Fruit fly (Drosophila melanogaster) whole organism, embryonic: ENCODE measurements around the gene Ugt303B2.

Experiments
- Atf-2 ChIP-seq: fragments of 200-800 bp; sonication (Bioruptor generic); optimal IDR thresholded peaks from 2 replicates; lab custom pipeline; 2016; ENCODE audit warnings: missing biosample characterization, missing genetic modification characterization
- CG10147 ChIP-seq: fragments of 200-800 bp; sonication (Bioruptor generic); optimal IDR thresholded peaks from 2 replicates; lab custom pipeline; 2019; ENCODE audit warnings: missing biosample characterization, mild to moderate bottlenecking, missing genetic modification characterization, moderate library complexity
- CG10209 ChIP-seq: fragments of 200-800 bp; sonication (Bioruptor generic); optimal IDR thresholded peaks from 3 replicates; lab custom pipeline; 2017; ENCODE audit warnings: missing biosample characterization, mild to moderate bottlenecking, missing genetic modification characterization, missing genetic modification reagents
- CG10543 ChIP-seq: fragments of 200-800 bp; sonication (Bioruptor generic); optimal IDR thresholded peaks from 3 replicates; lab custom pipeline; 2017; ENCODE audit warnings: missing biosample characterization, mild to moderate bottlenecking, missing genetic modification characterization, moderate library complexity
- CG11247 ChIP-seq: fragments of 200-800 bp; sonication (Bioruptor generic); IDR thresholded peaks from 2 replicates; pipeline ENCODE4 v1.3.6; 2022; ENCODE audit warnings: missing biosample characterization, missing genetic modification characterization
- CG11560 ChIP-seq: fragments of 200-800 bp; sonication (Bioruptor generic); IDR thresholded peaks from 3 replicates; pipeline ENCODE4 v1.3.6; 2022; ENCODE audit warnings: missing biosample characterization, missing genetic modification characterization
- CG12071 ChIP-seq: fragments of 200-800 bp; sonication (Bioruptor generic); optimal IDR thresholded peaks from 3 replicates; lab custom pipeline; 2018; ENCODE audit warnings: missing biosample characterization, mild to moderate bottlenecking, missing genetic modification characterization
- CG12659 ChIP-seq: fragments of 200-800 bp; sonication (Bioruptor generic); optimal IDR thresholded peaks from 3 replicates; lab custom pipeline; 2017; ENCODE audit warnings: mild to moderate bottlenecking, missing biosample characterization, missing genetic modification reagents, missing genetic modification characterization
- CG12769 ChIP-seq: fragments of 200-800 bp; sonication (Bioruptor generic); optimal IDR thresholded peaks from 2 replicates; lab custom pipeline; 2019; ENCODE audit warnings: missing biosample characterization, mild to moderate bottlenecking, missing genetic modification characterization, moderate library complexity
- CG14050 ChIP-seq: fragments of 200-800 bp; sonication (Bioruptor generic); IDR thresholded peaks from 3 replicates; pipeline ENCODE4 v1.3.6; 2022; ENCODE audit warnings: missing biosample characterization, missing genetic modification characterization
- CG14860 ChIP-seq: fragments of 200-800 bp; sonication (Bioruptor generic); IDR thresholded peaks from 3 replicates; pipeline ENCODE4 v1.3.6; 2022; ENCODE audit warnings: missing biosample characterization, missing genetic modification characterization; ENCODE audit not compliant: partially characterized antibody
- CG14965 ChIP-seq: fragments of 200-800 bp; sonication (Bioruptor generic); optimal IDR thresholded peaks from 2 replicates; lab custom pipeline; 2016; ENCODE audit warnings: missing biosample characterization, missing genetic modification characterization, borderline replicate concordance
- CG16779 ChIP-seq: fragments of 200-800 bp; sonication (Bioruptor generic); IDR thresholded peaks from 2 replicates; pipeline ENCODE4 v1.3.6; 2022; ENCODE audit warnings: missing biosample characterization, missing genetic modification characterization
- CG18619 ChIP-seq: fragments of 200-800 bp; sonication (Bioruptor generic); optimal IDR thresholded peaks from 3 replicates; lab custom pipeline; 2017; ENCODE audit warnings: missing biosample characterization, mild to moderate bottlenecking, missing genetic modification characterization
- CG2875 ChIP-seq: fragments of 200-800 bp; sonication (Bioruptor generic); optimal IDR thresholded peaks from 2 replicates; lab custom pipeline; 2017; ENCODE audit warnings: missing biosample characterization, mild to moderate bottlenecking, missing genetic modification characterization, missing genetic modification reagents
- CG3847 ChIP-seq: fragments of 200-800 bp; sonication (Bioruptor generic); IDR thresholded peaks from 2 replicates; pipeline ENCODE4 v1.3.6; 2022; ENCODE audit warnings: missing biosample characterization, missing genetic modification characterization
- CG3995 ChIP-seq: fragments of 200-800 bp; sonication (Bioruptor generic); optimal IDR thresholded peaks from 3 replicates; lab custom pipeline; 2016; ENCODE audit warnings: missing biosample characterization, missing genetic modification characterization
- CG7372 ChIP-seq: fragments of 200-800 bp; sonication (Bioruptor generic); IDR thresholded peaks from 2 replicates; pipeline ENCODE4 v1.3.6; 2022; ENCODE audit warnings: missing biosample characterization, missing genetic modification characterization
- CG9817 ChIP-seq: fragments of 200-800 bp; sonication (Bioruptor generic); optimal IDR thresholded peaks from 2 replicates; lab custom pipeline; 2018; ENCODE audit warnings: missing biosample characterization, mild to moderate bottlenecking, missing genetic modification characterization, moderate library complexity
- E2f2 ChIP-seq: fragments of 200-800 bp; sonication (Bioruptor generic); IDR thresholded peaks from 2 replicates; pipeline ENCODE4 v1.3.6; 2022; ENCODE audit warnings: missing biosample characterization, missing genetic modification characterization
- Eip74EF ChIP-seq, 2 experiments: fragments of 200-800 bp in 1 of 2; fragments of >200 bp in 1 of 2; sonication (Bioruptor generic) in 1 of 2; optimal IDR thresholded peaks; 2 replicates each; lab custom pipeline; 2017 to 2019; ENCODE audit warnings: missing biosample characterization in 2 of 2, missing genetic modification characterization in 2 of 2, mild to moderate bottlenecking in 1 of 2, moderate library complexity in 1 of 2
- GATAe ChIP-seq: fragments of 200-800 bp; sonication (Bioruptor generic); conservative IDR thresholded peaks from 2 replicates; pipeline ENCODE4 v1.3.6; 2022; ENCODE audit warnings: missing biosample characterization, missing genetic modification characterization
- Gug ChIP-seq: fragments of 200-800 bp; sonication (Bioruptor generic); IDR thresholded peaks from 4 replicates; pipeline ENCODE4 v1.3.6; 2022; ENCODE audit warnings: missing biosample characterization, missing genetic modification characterization
- HHEX ChIP-seq: fragments of 200-800 bp; sonication (Bioruptor generic); optimal IDR thresholded peaks from 3 replicates; lab custom pipeline; 2017; ENCODE audit warnings: missing biosample characterization, mild to moderate bottlenecking, missing genetic modification characterization, missing genetic modification reagents
- Hand ChIP-seq: fragments of 200-800 bp; sonication (Bioruptor generic); optimal IDR thresholded peaks from 2 replicates; lab custom pipeline; 2017; ENCODE audit warnings: mild to moderate bottlenecking, missing biosample characterization, missing genetic modification reagents, missing genetic modification characterization
- HmgD ChIP-seq: fragments of 200-800 bp; sonication (Bioruptor generic); optimal IDR thresholded peaks from 3 replicates; lab custom pipeline; 2016; ENCODE audit warnings: missing biosample characterization, missing genetic modification characterization
- Hr78 ChIP-seq, 2 experiments: fragments of 200-800 bp in 1 of 2; fragments of >200 bp in 1 of 2; sonication (Bioruptor generic) in 1 of 2; optimal IDR thresholded peaks; 2 replicates each; lab custom pipeline; 2017 to 2019; ENCODE audit warnings: missing biosample characterization in 2 of 2, missing genetic modification characterization in 2 of 2, mild to moderate bottlenecking in 1 of 2, moderate library complexity in 1 of 2
- MTF-1 ChIP-seq: fragments of 200-800 bp; sonication (Bioruptor generic); optimal IDR thresholded peaks from 2 replicates; lab custom pipeline; 2018; ENCODE audit warnings: missing biosample characterization, mild to moderate bottlenecking, missing genetic modification characterization, borderline replicate concordance
- Med ChIP-seq: fragments of 200-800 bp; sonication (Bioruptor generic); peaks from one replicate; lab custom pipeline; 2016; ENCODE audit warnings: missing biosample characterization, missing genetic modification characterization, mild to moderate bottlenecking, inconsistent platforms, moderate library complexity
- Opbp ChIP-seq: fragments of 200-800 bp; sonication (Bioruptor generic); IDR thresholded peaks from 3 replicates; pipeline ENCODE4 v1.3.6; 2022; ENCODE audit warnings: missing biosample characterization, missing genetic modification characterization; ENCODE audit not compliant: partially characterized antibody
- Poxn ChIP-seq: fragments of 200-800 bp; sonication (Bioruptor generic); IDR thresholded peaks from 2 replicates; pipeline ENCODE4 v1.3.6; 2022; ENCODE audit warnings: missing biosample characterization, missing genetic modification characterization
- Ptx1 ChIP-seq: fragments of 200-800 bp; sonication (Bioruptor generic); IDR thresholded peaks from 2 replicates; pipeline ENCODE4 v1.3.6; 2022; ENCODE audit warnings: missing biosample characterization, missing genetic modification characterization
- Sry-β ChIP-seq: fragments of 200-800 bp; sonication (Bioruptor generic); optimal IDR thresholded peaks from 2 replicates; lab custom pipeline; 2018; ENCODE audit warnings: missing biosample characterization, mild to moderate bottlenecking, missing genetic modification characterization, moderate library complexity
- Vsx1 ChIP-seq: fragments of 200-800 bp; sonication (Bioruptor generic); optimal IDR thresholded peaks from 2 replicates; lab custom pipeline; 2017; ENCODE audit warnings: missing biosample characterization, mild to moderate bottlenecking, missing genetic modification characterization, missing genetic modification reagents
- Xbp1 ChIP-seq: fragments of 200-800 bp; sonication (Bioruptor generic); optimal IDR thresholded peaks from 3 replicates; lab custom pipeline; 2016; ENCODE audit warnings: missing biosample characterization, mild to moderate bottlenecking, missing genetic modification characterization
- abd-A ChIP-seq: fragments of 200-800 bp; sonication (Bioruptor generic); optimal IDR thresholded peaks from 3 replicates; lab custom pipeline; 2019; ENCODE audit warnings: missing biosample characterization, mild to moderate bottlenecking, missing genetic modification characterization, moderate library complexity
- al ChIP-seq: fragments of 200-800 bp; sonication (Bioruptor generic); IDR thresholded peaks from 2 replicates; pipeline ENCODE4 v1.3.6; 2022; ENCODE audit warnings: missing biosample characterization, missing genetic modification characterization
- ap ChIP-seq: fragments of 200-800 bp; sonication (Bioruptor generic); IDR thresholded peaks from 2 replicates; pipeline ENCODE4 v1.3.6; 2022; ENCODE audit warnings: missing biosample characterization, missing genetic modification characterization
- chn ChIP-seq: fragments of 200-800 bp; sonication (Bioruptor generic); optimal IDR thresholded peaks from 2 replicates; lab custom pipeline; 2016; ENCODE audit warnings: missing biosample characterization, missing genetic modification characterization
- dmrt11E ChIP-seq: fragments of 200-800 bp; sonication (Bioruptor generic); optimal IDR thresholded peaks from 3 replicates; lab custom pipeline; 2018; ENCODE audit warnings: missing biosample characterization, mild to moderate bottlenecking, missing genetic modification characterization, moderate library complexity
- eyg ChIP-seq: fragments of 200-800 bp; sonication (Bioruptor generic); optimal IDR thresholded peaks from 3 replicates; lab custom pipeline; 2016; ENCODE audit warnings: missing biosample characterization, missing genetic modification characterization
- grau ChIP-seq: fragments of 200-800 bp; optimal IDR thresholded peaks from 3 replicates; lab custom pipeline; 2019; ENCODE audit warnings: missing biosample characterization, mild to moderate bottlenecking, missing genetic modification characterization, moderate library complexity
- ind ChIP-seq: fragments of 200-800 bp; sonication (Bioruptor generic); optimal IDR thresholded peaks from 3 replicates; lab custom pipeline; 2016; ENCODE audit warnings: missing biosample characterization, missing genetic modification characterization
- jumu ChIP-seq: fragments of 200-800 bp; sonication (Bioruptor generic); optimal IDR thresholded peaks from 3 replicates; lab custom pipeline; 2016; ENCODE audit warnings: missing biosample characterization, missing genetic modification characterization
- knrl ChIP-seq: fragments of 200-800 bp; sonication (Bioruptor generic); IDR thresholded peaks from 3 replicates; pipeline ENCODE4 v1.3.6; 2022; ENCODE audit warnings: missing biosample characterization, missing genetic modification characterization; ENCODE audit not compliant: partially characterized antibody
- lilli ChIP-seq: fragments of 200-800 bp; sonication (Bioruptor generic); optimal IDR thresholded peaks from 3 replicates; lab custom pipeline; 2016; ENCODE audit warnings: missing biosample characterization, missing genetic modification characterization
- nerfin-1 ChIP-seq: fragments of 200-800 bp; sonication (Bioruptor generic); optimal IDR thresholded peaks from 3 replicates; lab custom pipeline; 2019; ENCODE audit warnings: missing biosample characterization, mild to moderate bottlenecking, missing genetic modification characterization, moderate library complexity
- otp ChIP-seq: fragments of 200-800 bp; sonication (Bioruptor generic); IDR thresholded peaks from 3 replicates; pipeline ENCODE4, ENCODE4 v1.3.6; 2022; ENCODE audit warnings: missing biosample characterization, missing genetic modification characterization
- pros ChIP-seq: fragments of 200-800 bp; sonication (Bioruptor generic); optimal IDR thresholded peaks from 3 replicates; lab custom pipeline; 2019; ENCODE audit warnings: missing biosample characterization, mild to moderate bottlenecking, missing genetic modification characterization, moderate library complexity
- vnd ChIP-seq: fragments of 200-800 bp; sonication (Bioruptor generic); IDR thresholded peaks from 3 replicates; pipeline ENCODE4 v1.3.6; 2022; ENCODE audit warnings: missing biosample characterization, missing genetic modification characterization; ENCODE audit not compliant: partially characterized antibody
- zfh1 ChIP-seq: fragments of 200-800 bp; sonication (Bioruptor generic); IDR thresholded peaks from 3 replicates; pipeline ENCODE4 v1.3.6; 2022; ENCODE audit warnings: missing biosample characterization, missing genetic modification characterization

Ugt303B2 gene

dm6 chr3R:23538719-23539145 is at the start of gene Ugt303B2 (continued):
- TF ChIP-seq CG14860 (GFP tag; lab: Robert Waterston, UW) (no peak), GATAe (peak; percentile 80), Xbp1 (GFP tag; lab: Kevin White, UChicago) (no peak), Hand (GFP tag; lab: Kevin White, UChicago) (no peak), CG12659 (GFP tag; lab: Kevin White, UChicago) (no peak), CG10543 (GFP tag; lab: Kevin White, UChicago) (peak; percentile 33), ind (no peak), vnd (GFP tag; lab: Robert Waterston, UW) (no peak), HHEX (no peak), CG12769 (no peak), jumu (GFP tag; lab: Kevin White, UChicago) (no peak), CG12071 (GFP tag; lab: Kevin White, UChicago) (no peak), Poxn (no peak), ap (GFP tag; lab: Robert Waterston, UW) (no peak), abd-A (tag; lab: Kevin White, UChicago) (no peak), CG16779 (no peak), Opbp (GFP tag; lab: Robert Waterston, UW) (no peak), CG7372 (no peak), CG14050 (GFP tag; lab: Robert Waterston, UW) (no peak), Atf-2 (no peak), CG11247 (GFP tag; lab: Robert Waterston, UW) (no peak), al (no peak), CG3847 (GFP tag; lab: Robert Waterston, UW) (no peak), CG9817 (tag; lab: Kevin White, UChicago) (peak; percentile 12), Med (GFP tag; lab: Kevin White, UChicago) (no peak), grau (tag; lab: Kevin White, UChicago) (no peak), CG3995 (GFP tag; lab: Kevin White, UChicago) (no peak), CG11560 (tag; lab: Robert Waterston, UW) (no peak), dmrt11E (tag; lab: Kevin White, UChicago) (no peak), chn (GFP tag; lab: Kevin White, UChicago) (no peak), MTF-1 (GFP tag; lab: Kevin White, UChicago) (no peak), E2f2 (GFP tag; lab: Robert Waterston, UW) (peak; percentile 78), CG10147 (no peak), pros (GFP tag; lab: Kevin White, UChicago) (no peak), Sry-β (no peak), Eip74EF (GFP tag; optimal IDR thresholded peaks at IDR 0.05; lab: Kevin White, UChicago) (no peak), Gug (GFP tag; lab: Robert Waterston, UW) (no peak), Hr78 (GFP tag; optimal IDR thresholded peaks at IDR 0.05; lab: Kevin White, UChicago) (no peak), CG14965 (no peak), eyg (GFP tag; lab: Kevin White, UChicago) (no peak), zfh1 (GFP tag; lab: Robert Waterston, UW) (no peak), knrl (no peak), nerfin-1 (no peak), CG10209 (GFP tag; lab: Kevin White, UChicago) (no peak), CG2875 (GFP tag; lab: Kevin White, UChicago) (no peak), Ptx1 (GFP tag; lab: Robert Waterston, UW) (no peak), otp (GFP tag; lab: Robert Waterston, UW) (no peak), Vsx1 (GFP tag; lab: Kevin White, UChicago) (no peak), CG18619 (GFP tag; lab: Kevin White, UChicago) (no peak), lilli (no peak), HmgD (GFP tag; lab: Kevin White, UChicago) (no peak)
- TF ChIP-seq, all 482 proteins: peak for 29
